Worm (Caenorhabditis elegans): ENCODE results near the gene nhr-153.

Gene nhr-153

DNA sequence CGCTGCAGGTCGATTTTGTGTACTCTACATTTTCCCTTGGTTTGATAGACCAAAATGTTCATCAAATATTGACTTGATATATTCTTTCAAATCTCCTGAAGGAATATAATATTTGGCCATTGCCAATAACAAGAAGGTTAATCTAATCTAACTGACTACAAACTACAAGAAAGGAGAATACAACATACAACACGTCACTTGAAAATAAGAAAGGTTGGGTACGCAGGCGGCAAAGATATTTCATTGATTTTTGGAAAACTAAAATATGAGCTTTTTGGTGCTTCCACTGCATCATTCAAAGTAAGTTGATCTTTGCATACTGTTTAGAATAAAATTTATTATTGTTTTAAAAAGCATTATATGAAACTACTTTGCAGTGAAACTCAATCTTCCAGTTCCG lies 5.9 kb upstream of the nhr-153 start, which contains the start of gene nhr-209:
TSS of gene nhr-209 (plus strand) at position 27 of the 400 bp plus-strand sequence.
- TF ChIP-seq med-1 (GFP tag; optimal IDR thresholded peaks at IDR 0.05; ENCODE audit: insufficient read depth) (no peak), ztf-23 (GFP tag; IDR thresholded peaks at IDR 0.05) (no peak), ref-1 (GFP tag; conservative IDR thresholded peaks at IDR 0.05) (no peak), cog-1 (tag; optimal IDR thresholded peaks at IDR 0.05) (no peak), tab-1 (GFP tag; IDR thresholded peaks at IDR 0.05) (no peak), flt-1 (GFP tag; IDR thresholded peaks at IDR 0.05) (no peak), klf-2 (GFP tag; conservative IDR thresholded peaks at IDR 0.05) (no peak), T22C8.4 (GFP tag; IDR thresholded peaks at IDR 0.05) (no peak), ztf-29 (GFP tag; IDR thresholded peaks at IDR 0.05) (no peak)

DNA sequence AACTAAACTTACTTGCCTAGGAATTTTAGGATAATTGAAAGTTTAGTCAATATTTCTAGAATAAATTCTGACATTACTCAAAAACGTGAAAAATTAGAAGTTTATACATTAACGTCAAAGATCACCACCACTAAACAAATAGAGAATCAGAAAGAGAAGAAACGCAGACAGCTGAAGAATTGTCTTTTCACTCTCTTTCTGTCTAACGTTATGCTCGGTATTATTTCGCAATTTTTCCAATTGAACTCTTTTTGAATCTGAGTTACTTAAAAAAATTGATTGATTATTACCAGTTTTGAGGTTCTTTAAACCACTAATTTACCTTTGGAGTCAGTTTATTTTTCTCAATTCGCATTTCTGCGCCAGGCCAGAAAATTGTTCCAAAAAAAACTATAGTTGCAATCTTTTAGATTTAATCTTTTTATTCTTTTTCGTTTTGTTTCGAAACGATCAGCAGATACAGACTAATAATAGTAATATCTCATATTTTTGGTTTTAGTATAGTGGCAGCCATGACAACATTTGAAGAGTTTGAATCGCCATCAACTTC lies 3.2 kb upstream of the nhr-153 start, which contains the start of gene nhr-154:
TSS of gene nhr-154 (plus strand) at position 500 of the 550 bp plus-strand sequence.
- TF ChIP-seq ref-1 (GFP tag; conservative IDR thresholded peaks at IDR 0.05) = no peak
- no peak for TF ChIP-seq cog-1 (tag; optimal IDR thresholded peaks at IDR 0.05)
- no peak for TF ChIP-seq flt-1 (GFP tag; IDR thresholded peaks at IDR 0.05)
- TF ChIP-seq ztf-23 (GFP tag; IDR thresholded peaks at IDR 0.05) = no peak
- no peak for TF ChIP-seq ztf-29 (GFP tag; IDR thresholded peaks at IDR 0.05)
- TF ChIP-seq T22C8.4 (GFP tag; IDR thresholded peaks at IDR 0.05) = no peak
- no peak for TF ChIP-seq klf-2 (GFP tag; conservative IDR thresholded peaks at IDR 0.05)
- TF ChIP-seq tab-1 (GFP tag; IDR thresholded peaks at IDR 0.05) = no peak
- no peak for TF ChIP-seq med-1 (GFP tag; optimal IDR thresholded peaks at IDR 0.05; ENCODE audit: insufficient read depth)

DNA sequence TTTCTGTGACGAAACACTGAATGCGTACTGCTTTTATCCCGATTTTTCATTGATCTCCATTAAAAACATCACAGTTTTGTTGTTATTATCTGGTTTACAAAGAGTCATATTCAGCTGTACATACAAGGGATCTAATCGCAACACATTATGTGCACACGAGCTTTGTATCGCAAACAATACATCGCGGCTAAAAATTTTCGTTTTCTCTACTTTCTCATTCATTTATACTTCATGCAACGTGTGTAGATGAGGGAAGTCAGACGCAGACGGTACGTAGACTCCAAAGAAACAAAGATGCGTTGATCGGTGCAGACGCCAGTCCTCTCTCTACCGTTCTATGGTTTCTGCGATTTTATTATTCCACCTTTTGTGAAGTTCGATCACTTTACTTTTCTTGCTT lies 2.8 kb downstream of the nhr-153 start, which contains the start of gene nhr-136:
TSS of gene nhr-136 (plus strand) at position 301 of the 400 bp plus-strand sequence.
- TF ChIP-seq flt-1 (GFP tag; IDR thresholded peaks at IDR 0.05) (no peak), T22C8.4 (GFP tag; IDR thresholded peaks at IDR 0.05) (no peak), cog-1 (tag; optimal IDR thresholded peaks at IDR 0.05) (no peak), ref-1 (GFP tag; conservative IDR thresholded peaks at IDR 0.05) (no peak), med-1 (GFP tag; optimal IDR thresholded peaks at IDR 0.05; ENCODE audit: insufficient read depth) (no peak), tab-1 (GFP tag; IDR thresholded peaks at IDR 0.05) (no peak), ztf-23 (GFP tag; IDR thresholded peaks at IDR 0.05) (no peak), klf-2 (GFP tag; conservative IDR thresholded peaks at IDR 0.05) (no peak), ztf-29 (GFP tag; IDR thresholded peaks at IDR 0.05) (no peak)

DNA sequence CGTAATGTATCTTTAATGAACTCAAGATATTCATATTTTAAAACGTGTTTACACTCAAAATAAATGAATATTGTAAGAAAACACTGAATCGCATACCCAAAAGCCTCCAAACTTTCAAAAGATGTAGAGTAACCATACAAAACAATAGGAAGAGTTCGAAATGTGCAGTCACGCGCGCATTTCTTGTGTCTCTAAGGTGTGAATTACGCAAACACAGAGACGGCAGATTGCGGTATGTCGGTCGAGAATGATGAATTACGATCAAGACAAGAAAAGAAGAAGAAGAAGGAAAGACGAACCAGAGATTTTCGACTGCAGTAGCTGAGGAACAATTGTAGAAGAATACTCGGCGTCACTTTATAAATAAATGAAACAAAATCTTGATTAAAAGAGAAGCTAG lies 7.4 kb downstream of the nhr-153 start, which contains the start of gene lhpp-1:
TSS of gene lhpp-1 (minus strand) at position 354 of the 400 bp plus-strand sequence.
- TF ChIP-seq ztf-23 (GFP tag; IDR thresholded peaks at IDR 0.05) (no peak), ref-1 (GFP tag; conservative IDR thresholded peaks at IDR 0.05) (no peak), ztf-29 (GFP tag; IDR thresholded peaks at IDR 0.05) (no peak), med-1 (GFP tag; optimal IDR thresholded peaks at IDR 0.05; ENCODE audit: insufficient read depth) (no peak), T22C8.4 (GFP tag; IDR thresholded peaks at IDR 0.05) (no peak), klf-2 (GFP tag; conservative IDR thresholded peaks at IDR 0.05) (no peak), tab-1 (GFP tag; IDR thresholded peaks at IDR 0.05) (no peak)

DNA sequence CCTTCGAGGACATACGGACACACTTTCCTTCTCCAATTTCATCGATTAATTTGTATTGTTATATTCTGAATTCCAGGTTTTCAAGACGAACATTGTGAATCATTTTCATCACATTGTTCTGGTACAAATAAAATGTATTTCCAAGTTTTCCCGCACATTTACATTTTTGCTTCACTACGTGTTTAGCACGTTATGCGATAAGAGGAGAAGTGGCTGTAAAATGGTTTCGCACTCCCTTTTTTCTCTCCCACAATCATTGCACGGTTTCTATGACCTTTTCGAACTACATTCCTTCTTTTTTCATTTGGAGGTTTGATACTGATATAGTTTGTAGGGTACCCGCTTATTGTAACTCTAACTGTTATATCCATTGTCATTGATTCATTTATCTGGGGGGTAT lies 9.7 kb downstream of the nhr-153 start:
- TF ChIP-seq flt-1 (GFP tag; IDR thresholded peaks at IDR 0.05) (no peak), ztf-23 (GFP tag; IDR thresholded peaks at IDR 0.05) (no peak), tab-1 (GFP tag; IDR thresholded peaks at IDR 0.05) (no peak), ztf-29 (GFP tag; IDR thresholded peaks at IDR 0.05) (no peak), T22C8.4 (GFP tag; IDR thresholded peaks at IDR 0.05) (no peak), cog-1 (tag; optimal IDR thresholded peaks at IDR 0.05) (no peak), klf-2 (GFP tag; conservative IDR thresholded peaks at IDR 0.05) (no peak), med-1 (GFP tag; optimal IDR thresholded peaks at IDR 0.05; ENCODE audit: insufficient read depth) (no peak)

DNA sequence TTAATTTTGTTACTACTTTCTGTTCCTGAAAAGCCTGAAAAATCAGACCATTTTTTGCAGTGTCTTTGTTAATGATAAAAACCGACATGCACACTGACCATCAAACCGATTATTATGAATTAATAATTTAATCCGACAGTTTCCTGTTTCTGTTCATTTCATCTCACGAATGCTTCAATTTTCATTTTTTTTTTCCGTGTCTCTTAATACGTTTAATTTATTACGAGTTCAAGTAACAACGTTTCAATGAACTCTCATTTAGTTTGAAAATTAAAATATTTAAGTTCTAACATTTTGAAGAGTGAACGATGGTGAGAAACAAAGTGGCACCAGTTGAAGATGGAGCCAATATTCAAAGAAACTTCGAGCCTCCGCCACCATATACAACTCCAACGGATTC lies 10.7 kb downstream of the nhr-153 start, which contains the start of gene spin-1:
TSS of gene spin-1 (plus strand) at position 301 of the 400 bp plus-strand sequence.
- TF ChIP-seq T22C8.4 (GFP tag; IDR thresholded peaks at IDR 0.05) (no peak), ref-1 (GFP tag; conservative IDR thresholded peaks at IDR 0.05) (no peak), ztf-23 (GFP tag; IDR thresholded peaks at IDR 0.05) (no peak), klf-2 (GFP tag; conservative IDR thresholded peaks at IDR 0.05) (no peak), tab-1 (GFP tag; IDR thresholded peaks at IDR 0.05) (no peak), flt-1 (GFP tag; IDR thresholded peaks at IDR 0.05) (no peak), cog-1 (tag; optimal IDR thresholded peaks at IDR 0.05) (no peak), med-1 (GFP tag; optimal IDR thresholded peaks at IDR 0.05; ENCODE audit: insufficient read depth) (no peak), ztf-29 (GFP tag; IDR thresholded peaks at IDR 0.05) (no peak)

DNA sequence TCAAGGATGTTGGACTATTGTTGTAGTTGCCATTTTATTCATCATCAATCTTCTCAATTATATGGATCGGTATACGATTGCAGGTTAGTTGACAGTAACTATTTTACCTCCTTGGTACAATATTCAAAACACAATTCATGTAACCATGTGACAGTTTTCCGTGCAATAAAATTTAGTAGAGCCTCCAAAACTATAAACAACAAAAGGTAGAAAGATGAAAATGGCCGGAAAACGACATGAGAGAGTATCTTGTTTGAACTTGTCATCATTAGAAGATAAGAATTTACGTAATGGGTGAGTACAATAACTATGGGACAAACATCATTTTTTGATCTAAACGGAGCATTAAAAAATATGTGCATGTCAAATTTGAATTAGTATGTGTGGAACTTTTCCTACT lies 11.1 kb downstream of the nhr-153 start:
- no peak for TF ChIP-seq cog-1 (tag; optimal IDR thresholded peaks at IDR 0.05)
- no peak for TF ChIP-seq ztf-23 (GFP tag; IDR thresholded peaks at IDR 0.05)
- TF ChIP-seq ref-1 (GFP tag; conservative IDR thresholded peaks at IDR 0.05) = no peak
- TF ChIP-seq klf-2 (GFP tag; conservative IDR thresholded peaks at IDR 0.05) = no peak
- TF ChIP-seq ztf-29 (GFP tag; IDR thresholded peaks at IDR 0.05) = no peak
- TF ChIP-seq med-1 (GFP tag; optimal IDR thresholded peaks at IDR 0.05; ENCODE audit: insufficient read depth) = no peak
- no peak for TF ChIP-seq T22C8.4 (GFP tag; IDR thresholded peaks at IDR 0.05)
- TF ChIP-seq flt-1 (GFP tag; IDR thresholded peaks at IDR 0.05) = no peak
- no peak for TF ChIP-seq tab-1 (GFP tag; IDR thresholded peaks at IDR 0.05)

DNA sequence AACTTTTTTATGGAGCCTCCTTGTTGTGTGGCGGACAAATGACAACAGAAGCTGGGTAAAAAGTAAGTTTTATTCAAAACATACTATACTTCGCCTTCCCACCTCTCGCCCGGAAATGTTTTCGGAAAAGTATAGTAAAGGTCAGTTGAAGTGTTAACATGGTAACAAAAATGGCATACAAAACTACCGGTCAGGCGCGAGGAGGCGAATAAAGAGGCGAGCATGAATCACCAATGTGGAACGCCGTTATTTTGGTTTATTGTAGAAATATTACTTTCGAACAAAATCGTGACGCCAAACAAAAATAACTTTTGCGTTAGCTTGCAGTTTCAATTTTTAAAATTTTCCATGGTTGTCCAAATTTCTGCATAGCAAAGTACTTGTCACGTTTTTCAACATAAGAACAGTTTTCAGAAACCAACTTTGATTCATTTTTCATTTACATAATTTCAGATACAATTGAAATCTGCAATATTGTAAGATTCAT lies 13.6 kb downstream of the nhr-153 start, which contains the start of gene C13C4.8:
TSS of gene C13C4.8 (plus strand) at position 437 of the 487 bp plus-strand sequence.
- TF ChIP-seq med-1 (GFP tag; optimal IDR thresholded peaks at IDR 0.05; ENCODE audit: insufficient read depth) (no peak), ztf-29 (GFP tag; IDR thresholded peaks at IDR 0.05) (no peak), cog-1 (tag; optimal IDR thresholded peaks at IDR 0.05) (no peak), T22C8.4 (GFP tag; IDR thresholded peaks at IDR 0.05) (no peak), klf-2 (GFP tag; conservative IDR thresholded peaks at IDR 0.05) (no peak), tab-1 (GFP tag; IDR thresholded peaks at IDR 0.05) (no peak), ztf-23 (GFP tag; IDR thresholded peaks at IDR 0.05) (no peak), flt-1 (GFP tag; IDR thresholded peaks at IDR 0.05) (no peak), ref-1 (GFP tag; conservative IDR thresholded peaks at IDR 0.05) (no peak)

DNA sequence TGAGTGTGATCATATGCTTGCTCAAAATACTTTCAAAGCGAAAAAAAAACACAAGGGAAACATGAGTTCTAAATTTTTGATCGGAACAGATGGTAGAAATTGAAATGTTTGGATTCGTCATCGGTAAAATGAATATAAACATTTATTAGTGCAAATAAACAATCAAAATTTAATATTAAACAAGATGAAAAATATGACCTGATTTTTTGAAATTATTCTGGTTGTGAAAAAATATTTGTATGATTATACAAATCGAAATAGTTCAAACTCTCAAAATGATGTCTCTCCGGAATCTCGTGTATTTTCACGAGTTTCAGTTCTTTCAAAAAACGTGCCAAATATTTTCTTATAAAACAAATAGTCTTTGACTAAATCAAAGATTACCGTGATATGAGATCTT lies 16.4 kb downstream of the nhr-153 start, which contains the start of gene C13C4.7:
TSS of gene C13C4.7 (minus strand) at position 101 of the 400 bp plus-strand sequence.
- TF ChIP-seq cog-1 (tag; optimal IDR thresholded peaks at IDR 0.05) = no peak
- TF ChIP-seq flt-1 (GFP tag; IDR thresholded peaks at IDR 0.05) = no peak
- no peak for TF ChIP-seq T22C8.4 (GFP tag; IDR thresholded peaks at IDR 0.05)
- TF ChIP-seq klf-2 (GFP tag; conservative IDR thresholded peaks at IDR 0.05) = no peak
- no peak for TF ChIP-seq ztf-23 (GFP tag; IDR thresholded peaks at IDR 0.05)
- TF ChIP-seq ref-1 (GFP tag; conservative IDR thresholded peaks at IDR 0.05) = no peak
- no peak for TF ChIP-seq tab-1 (GFP tag; IDR thresholded peaks at IDR 0.05)
- TF ChIP-seq ztf-29 (GFP tag; IDR thresholded peaks at IDR 0.05) = no peak
- no peak for TF ChIP-seq med-1 (GFP tag; optimal IDR thresholded peaks at IDR 0.05; ENCODE audit: insufficient read depth)
